Worm (Caenorhabditis elegans) whole organism, mixed stage, embryonic: Measurements from ENCODE around the gene C13A2.10.

Source experiments
- blmp-1 ChIP-seq: fragments of 150-350 bp; optimal IDR thresholded peaks from 2 replicates; lab custom pipeline; 2014; ENCODE audit warnings: missing biosample characterization, missing genetic modification characterization
- ceh-39 ChIP-seq: fragments of 150-350 bp; optimal IDR thresholded peaks from 2 replicates; lab custom pipeline; 2014; ENCODE audit warnings: missing biosample characterization, missing genetic modification characterization
- ceh-43 ChIP-seq: fragments of 200-800 bp; sonication (Bioruptor generic); optimal IDR thresholded peaks from 2 replicates; lab custom pipeline; 2018; ENCODE audit warnings: mild to moderate bottlenecking, missing genetic modification characterization, moderate library complexity, missing compliant biosample characterization
- ceh-83 ChIP-seq: fragments of 200-800 bp; sonication (Bioruptor generic); optimal IDR thresholded peaks from 2 replicates; lab custom pipeline; 2018; ENCODE audit warnings: mild to moderate bottlenecking, missing genetic modification characterization, missing compliant biosample characterization
- ces-1 ChIP-seq: fragments of 150-350 bp; optimal IDR thresholded peaks from 2 replicates; lab custom pipeline; 2014; ENCODE audit warnings: missing biosample characterization, missing genetic modification reagents, missing genetic modification characterization
- drap-1 ChIP-seq: fragments of 200-800 bp; sonication (Bioruptor generic); optimal IDR thresholded peaks from 3 replicates; lab custom pipeline; 2018; ENCODE audit warnings: mild to moderate bottlenecking, missing genetic modification characterization, missing compliant biosample characterization
- elt-1 ChIP-seq: sonication (generic microtip); optimal IDR thresholded peaks from 2 replicates; lab custom pipeline; 2017; ENCODE audit warnings: missing genetic modification characterization, mild to moderate bottlenecking, missing compliant biosample characterization, antibody characterized with exemption, moderate library complexity, borderline replicate concordance; ENCODE audit not compliant: insufficient read depth
- flh-1 ChIP-seq: fragments of 200-800 bp; sonication (Bioruptor generic); optimal IDR thresholded peaks from 2 replicates; lab custom pipeline; 2018; ENCODE audit warnings: mild to moderate bottlenecking, missing genetic modification characterization, moderate library complexity, missing compliant biosample characterization
- hlh-1 ChIP-seq: fragments of 150-350 bp; optimal IDR thresholded peaks from 2 replicates; lab custom pipeline; 2014; ENCODE audit warnings: missing biosample characterization, missing genetic modification reagents, missing genetic modification characterization
- lin-13 ChIP-seq: fragments of 150-350 bp; optimal IDR thresholded peaks from 2 replicates; lab custom pipeline; 2014; ENCODE audit warnings: missing biosample characterization, missing genetic modification characterization
- lsy-2 ChIP-seq: fragments of 150-350 bp; optimal IDR thresholded peaks from 2 replicates; lab custom pipeline; 2014; ENCODE audit warnings: missing biosample characterization, missing genetic modification characterization
- mab-5 ChIP-seq: fragments of 150-350 bp; optimal IDR thresholded peaks from 2 replicates; lab custom pipeline; 2014; ENCODE audit warnings: missing biosample characterization, missing genetic modification characterization
- nhr-2 ChIP-seq: fragments of 150-350 bp; optimal IDR thresholded peaks from 2 replicates; lab custom pipeline; 2014; ENCODE audit warnings: missing biosample characterization, missing genetic modification characterization
- nhr-237 ChIP-seq: fragments of 150-350 bp; optimal IDR thresholded peaks from 2 replicates; lab custom pipeline; 2014; ENCODE audit warnings: missing biosample characterization, missing genetic modification characterization
- nhr-28 ChIP-seq: fragments of 150-350 bp; optimal IDR thresholded peaks from 2 replicates; lab custom pipeline; 2014; ENCODE audit warnings: missing biosample characterization, missing genetic modification characterization
- nhr-76 ChIP-seq: sonication (generic microtip); optimal IDR thresholded peaks from 2 replicates; lab custom pipeline; 2017; ENCODE audit warnings: missing biosample characterization, missing genetic modification characterization
- pha-4 ChIP-seq: fragments of 150-350 bp; optimal IDR thresholded peaks from 2 replicates; lab custom pipeline; 2018; ENCODE audit warnings: missing biosample characterization, missing genetic modification reagents, missing genetic modification characterization
- sem-2 ChIP-seq: fragments of 200-800 bp; sonication (Bioruptor generic); optimal IDR thresholded peaks from 2 replicates; lab custom pipeline; 2018; ENCODE audit warnings: mild to moderate bottlenecking, missing genetic modification characterization, missing compliant biosample characterization
- snpc-4 ChIP-seq: fragments of 150-350 bp; optimal IDR thresholded peaks from 2 replicates; lab custom pipeline; 2014; ENCODE audit warnings: missing biosample characterization, missing genetic modification characterization
- unc-120 ChIP-seq: sonication (generic microtip); optimal IDR thresholded peaks from 2 replicates; lab custom pipeline; 2017; ENCODE audit warnings: missing genetic modification characterization, missing compliant biosample characterization; ENCODE audit not compliant: poor library complexity, severe bottlenecking
- unc-39 ChIP-seq: fragments of 150-350 bp; optimal IDR thresholded peaks from 2 replicates; lab custom pipeline; 2014; ENCODE audit warnings: missing biosample characterization, missing genetic modification characterization
- unc-62 ChIP-seq: fragments of 150-350 bp; optimal IDR thresholded peaks from 2 replicates; lab custom pipeline; 2014; ENCODE audit warnings: missing biosample characterization, missing genetic modification reagents, missing genetic modification characterization
- zip-8 ChIP-seq: fragments of 150-350 bp; optimal IDR thresholded peaks from 2 replicates; lab custom pipeline; 2014; ENCODE audit warnings: missing biosample characterization, missing genetic modification characterization
- ztf-11 ChIP-seq: fragments of 150-350 bp; optimal IDR thresholded peaks from 2 replicates; lab custom pipeline; 2014; ENCODE audit warnings: missing biosample characterization, missing genetic modification characterization

C13A2.10 gene

ce11 chrV:7225894-7226293 is 49.0 kb downstream of the C13A2.10 start:
- TF ChIP-seq sem-2 (GFP tag; lab: Kevin White, UChicago) (no peak), pha-4 (tag; lab: Kevin White, UChicago) (no peak), blmp-1 (no peak), nhr-237 (tag; lab: Kevin White, UChicago) (no peak), drap-1 (GFP tag; lab: Kevin White, UChicago) (no peak), unc-39 (tag; lab: Kevin White, UChicago) (no peak), lsy-2 (tag; lab: Kevin White, UChicago) (no peak), ceh-43 (GFP tag; lab: Kevin White, UChicago) (no peak), nhr-28 (no peak), ces-1 (GFP tag; lab: Kevin White, UChicago) (no peak), hlh-1 (tag; lab: Kevin White, UChicago) (no peak), nhr-2 (no peak), ztf-11 (tag; lab: Kevin White, UChicago) (no peak)

- no peak for TF ChIP-seq unc-62 (GFP tag; lab: Kevin White, UChicago)
- no peak for TF ChIP-seq ztf-11 (tag; lab: Kevin White, UChicago)
- no peak for TF ChIP-seq snpc-4 (tag; lab: Kevin White, UChicago)
These were observed 49.9 kb downstream of the C13A2.10 start, which contains the start of gene fkb-3 for ce11 chrV:7224947-7225346. fkb-3 (plus strand) TSS chrV:7225223.

- TF ChIP-seq zip-8 (tag; lab: Kevin White, UChicago), result peak; percentile 72
- TF ChIP-seq ceh-43 (GFP tag; lab: Kevin White, UChicago), result no peak
These were observed 50.5 kb downstream of the C13A2.10 start for ce11 chrV:7224353-7224752.

ce11 chrV:7223941-7224340 is 51.0 kb downstream of the C13A2.10 start, which contains the start of gene C13F10.1:
C13F10.1 (plus strand) TSS chrV:7224078.
- TF ChIP-seq hlh-1 (tag; lab: Kevin White, UChicago) (peak; percentile 32), flh-1 (no peak), nhr-76 (tag; lab: Kevin White, UChicago) (no peak), ceh-39 (tag; lab: Kevin White, UChicago) (no peak), sem-2 (GFP tag; lab: Kevin White, UChicago) (no peak), elt-1 (tag; lab: Kevin White, UChicago) (no peak), blmp-1 (no peak), mab-5 (tag; lab: Kevin White, UChicago) (no peak), ceh-83 (GFP tag; lab: Kevin White, UChicago) (no peak), unc-120 (tag; lab: Kevin White, UChicago) (peak; percentile 31), lin-13 (tag; lab: Kevin White, UChicago) (no peak), pha-4 (tag; lab: Kevin White, UChicago) (no peak), nhr-237 (tag; lab: Kevin White, UChicago) (no peak), zip-8 (tag; lab: Kevin White, UChicago) (no peak), ces-1 (GFP tag; lab: Kevin White, UChicago) (peak; percentile 62), unc-39 (tag; lab: Kevin White, UChicago) (no peak), unc-62 (GFP tag; lab: Kevin White, UChicago) (peak; percentile 80)
